Fruit fly (Drosophila melanogaster) whole organism, pupa: ENCODE data around the gene OS9.

Source experiments
- CG10348 ChIP-seq: fragments of 200-800 bp; sonication (Bioruptor generic); IDR thresholded peaks from 2 replicates; pipeline ENCODE4 v1.3.6; 2022; ENCODE audit warnings: missing biosample characterization, missing genetic modification characterization
- CG12605 ChIP-seq: fragments of 200-800 bp; sonication (Bioruptor generic); IDR thresholded peaks from 2 replicates; pipeline ENCODE4 v1.3.6; 2022; ENCODE audit warnings: missing biosample characterization, missing genetic modification characterization
- CG13204 ChIP-seq: fragments of 200-800 bp; sonication (Bioruptor generic); optimal IDR thresholded peaks from 2 replicates; lab custom pipeline; 2018; ENCODE audit warnings: missing biosample characterization, mild to moderate bottlenecking, missing genetic modification characterization, moderate library complexity
- CG14655 ChIP-seq: fragments of 200-800 bp; sonication (Bioruptor generic); optimal IDR thresholded peaks from 3 replicates; lab custom pipeline; 2017; ENCODE audit warnings: mild to moderate bottlenecking, missing biosample characterization, missing genetic modification reagents, missing genetic modification characterization
- CG15710 ChIP-seq: fragments of 200-800 bp; sonication (Bioruptor generic); optimal IDR thresholded peaks from 2 replicates; lab custom pipeline; 2018; ENCODE audit warnings: missing biosample characterization, mild to moderate bottlenecking, missing genetic modification characterization, moderate library complexity
- CG17806 ChIP-seq: fragments of 200-800 bp; sonication (Bioruptor generic); optimal IDR thresholded peaks from 2 replicates; lab custom pipeline; 2018; ENCODE audit warnings: missing biosample characterization, mild to moderate bottlenecking, missing genetic modification characterization, moderate library complexity
- CG32121 ChIP-seq: fragments of 200-800 bp; sonication (Bioruptor generic); IDR thresholded peaks from 2 replicates; pipeline ENCODE4 v1.3.6; 2022; ENCODE audit warnings: missing biosample characterization, missing genetic modification characterization
- CG34367 ChIP-seq: fragments of 200-800 bp; sonication (Bioruptor generic); optimal IDR thresholded peaks from 2 replicates; lab custom pipeline; 2018; ENCODE audit warnings: missing biosample characterization, mild to moderate bottlenecking, missing genetic modification characterization
- CG4496 ChIP-seq: fragments of 200-800 bp; sonication (Bioruptor generic); IDR thresholded peaks from 3 replicates; pipeline ENCODE4 v1.3.6; 2022; ENCODE audit warnings: missing biosample characterization, missing genetic modification characterization
- CG8159 ChIP-seq: fragments of 200-800 bp; sonication (Bioruptor generic); optimal IDR thresholded peaks from 3 replicates; lab custom pipeline; 2018; ENCODE audit warnings: missing biosample characterization, mild to moderate bottlenecking, missing genetic modification characterization, moderate library complexity
- CG8301 ChIP-seq: fragments of 200-800 bp; sonication (Bioruptor generic); optimal IDR thresholded peaks from 2 replicates; lab custom pipeline; 2018; ENCODE audit warnings: missing biosample characterization, mild to moderate bottlenecking, missing genetic modification characterization
- CG9948 ChIP-seq: fragments of 200-800 bp; sonication (Bioruptor generic); optimal IDR thresholded peaks from 2 replicates; lab custom pipeline; 2018; ENCODE audit warnings: missing biosample characterization, mild to moderate bottlenecking, missing genetic modification characterization, moderate library complexity
- D1 ChIP-seq: fragments of 200-800 bp; sonication (Bioruptor generic); optimal IDR thresholded peaks from 2 replicates; lab custom pipeline; 2018; ENCODE audit warnings: missing biosample characterization, mild to moderate bottlenecking, missing genetic modification characterization, moderate library complexity
- EcR ChIP-seq: fragments of 200-800 bp; sonication (Bioruptor generic); optimal IDR thresholded peaks from 3 replicates; lab custom pipeline; 2019; ENCODE audit warnings: missing biosample characterization, missing genetic modification characterization, mild to moderate bottlenecking, moderate library complexity, missing genetic modification reagents
- Ets98B ChIP-seq: fragments of 200-800 bp; sonication (Bioruptor generic); IDR thresholded peaks from 2 replicates; pipeline ENCODE4 v1.3.6; 2022; ENCODE audit warnings: missing biosample characterization, missing genetic modification characterization
- Pif1A ChIP-seq: fragments of 200-800 bp; sonication (Bioruptor generic); optimal IDR thresholded peaks from 3 replicates; lab custom pipeline; 2016; ENCODE audit warnings: missing biosample characterization, missing genetic modification characterization
- Pif1B ChIP-seq: fragments of 200-800 bp; sonication (Bioruptor generic); optimal IDR thresholded peaks from 3 replicates; lab custom pipeline; 2016; ENCODE audit warnings: missing biosample characterization, missing genetic modification characterization
- Snoo ChIP-seq: fragments of 200-800 bp; sonication (Bioruptor generic); optimal IDR thresholded peaks from 3 replicates; lab custom pipeline; 2017; ENCODE audit warnings: missing biosample characterization, mild to moderate bottlenecking, missing genetic modification characterization, inconsistent platforms
- fd96Ca ChIP-seq: fragments of 200-800 bp; sonication (Bioruptor generic); IDR thresholded peaks from 3 replicates; pipeline ENCODE4 v1.3.6; 2022; ENCODE audit warnings: missing biosample characterization, missing genetic modification characterization
- gl ChIP-seq: fragments of 200-800 bp; sonication (Bioruptor generic); optimal IDR thresholded peaks from 2 replicates; lab custom pipeline; 2018; ENCODE audit warnings: missing biosample characterization, mild to moderate bottlenecking, missing genetic modification characterization
- rn ChIP-seq: fragments of 200-800 bp; sonication (Bioruptor generic); IDR thresholded peaks from 2 replicates; pipeline ENCODE4 v1.3.6; 2022; ENCODE audit warnings: missing biosample characterization, missing genetic modification characterization

OS9 gene

dm6 chr2L:19932523-19932922, 33.8 kb downstream of the OS9 start:
- TF ChIP-seq D1: no peak
- no peak for TF ChIP-seq CG10348 (GFP tag; lab: Robert Waterston, UW)
- no peak for TF ChIP-seq Pif1A (GFP tag; lab: Kevin White, UChicago)
- TF ChIP-seq CG13204 (GFP tag; lab: Kevin White, UChicago): no peak
- TF ChIP-seq CG8159 (tag; lab: Kevin White, UChicago): no peak
- TF ChIP-seq CG9948 (tag; lab: Kevin White, UChicago): no peak

dm6 chr2L:19930102-19930501, 36.2 kb downstream of the OS9 start:
- TF ChIP-seq D1 (no peak), CG15710 (tag; lab: Kevin White, UChicago) (peak; percentile 38), CG4496 (GFP tag; lab: Robert Waterston, UW) (peak; percentile 33; the same call in 1 of the 3 replicates), Pif1B (GFP tag; lab: Kevin White, UChicago) (peak; percentile 25), CG9948 (tag; lab: Kevin White, UChicago) (peak; percentile 0), fd96Ca (GFP tag; lab: Robert Waterston, UW) (no peak), rn (no peak), Pif1A (GFP tag; lab: Kevin White, UChicago) (peak; percentile 6), CG32121 (GFP tag; lab: Robert Waterston, UW) (no peak), Snoo (no peak), CG8301 (tag; lab: Kevin White, UChicago) (no peak), CG17806 (no peak), CG8159 (tag; lab: Kevin White, UChicago) (peak; percentile 33), CG10348 (GFP tag; lab: Robert Waterston, UW) (no peak), CG14655 (GFP tag; lab: Kevin White, UChicago) (no peak), CG13204 (GFP tag; lab: Kevin White, UChicago) (no peak), Ets98B (GFP tag; lab: Robert Waterston, UW) (no peak), CG12605 (no peak), EcR (GFP tag; lab: Kevin White, UChicago) (no peak), gl (tag; lab: Kevin White, UChicago) (no peak), CG34367 (no peak)

dm6 chr2L:19923786-19924185, 42.5 kb downstream of the OS9 start:
- no peak for TF ChIP-seq CG17806
- TF ChIP-seq gl (tag; lab: Kevin White, UChicago): no peak
- no peak for TF ChIP-seq rn
- TF ChIP-seq EcR (GFP tag; lab: Kevin White, UChicago): no peak
- TF ChIP-seq fd96Ca (GFP tag; lab: Robert Waterston, UW): no peak
- TF ChIP-seq CG15710 (tag; lab: Kevin White, UChicago): no peak
- TF ChIP-seq CG14655 (GFP tag; lab: Kevin White, UChicago): no peak
- no peak for TF ChIP-seq CG4496 (GFP tag; lab: Robert Waterston, UW)
- TF ChIP-seq CG12605: no peak
- no peak for TF ChIP-seq CG34367

- no peak for TF ChIP-seq CG8159 (tag; lab: Kevin White, UChicago)
- 0 out of 3 replicates have a peak, but pooled peaks have one; percentile 30 for TF ChIP-seq fd96Ca (GFP tag; lab: Robert Waterston, UW)
- TF ChIP-seq gl (tag; lab: Kevin White, UChicago): no peak
- no peak for TF ChIP-seq CG15710 (tag; lab: Kevin White, UChicago)
- no peak for TF ChIP-seq CG17806
- no peak for TF ChIP-seq CG34367
- no peak for TF ChIP-seq Pif1B (GFP tag; lab: Kevin White, UChicago)
- no peak for TF ChIP-seq D1
- TF ChIP-seq CG4496 (GFP tag; lab: Robert Waterston, UW): peak; percentile 54; the same call in 1 of the 3 replicates
- TF ChIP-seq CG8301 (tag; lab: Kevin White, UChicago): no peak
Measured at dm6 chr2L:19917860-19918259, 48.5 kb downstream of the OS9 start.

dm6 chr2L:19916982-19917381, 49.3 kb downstream of the OS9 start:
- TF ChIP-seq CG12605 (0 out of 2 replicates have a peak, but pooled peaks have one; percentile 30), gl (tag; lab: Kevin White, UChicago) (no peak), CG9948 (tag; lab: Kevin White, UChicago) (no peak), rn (no peak), CG17806 (no peak), D1 (no peak), CG14655 (GFP tag; lab: Kevin White, UChicago) (no peak), fd96Ca (GFP tag; lab: Robert Waterston, UW) (no peak), Pif1B (GFP tag; lab: Kevin White, UChicago) (no peak), Snoo (no peak), CG4496 (GFP tag; lab: Robert Waterston, UW) (peak; percentile 56; the same call in 1 of the 3 replicates), Ets98B (GFP tag; lab: Robert Waterston, UW) (no peak), CG10348 (GFP tag; lab: Robert Waterston, UW) (no peak), CG8301 (tag; lab: Kevin White, UChicago) (no peak), CG32121 (GFP tag; lab: Robert Waterston, UW) (peak; percentile 13; the same call in 1 of the 2 replicates), CG8159 (tag; lab: Kevin White, UChicago) (no peak), EcR (GFP tag; lab: Kevin White, UChicago) (peak; percentile 10), CG15710 (tag; lab: Kevin White, UChicago) (no peak), Pif1A (GFP tag; lab: Kevin White, UChicago) (no peak), CG13204 (GFP tag; lab: Kevin White, UChicago) (no peak)
